Fruit fly (Drosophila melanogaster) Kc167 (cell line): Measurements from ENCODE around the gene CG46468.

Experiments
- Myc ChIP-seq: fragments of >200 bp; optimal IDR thresholded peaks from 2 replicates; lab custom pipeline; 2017; ENCODE audit warnings: missing external identifiers
- Sin3A ChIP-seq: fragments of >200 bp; optimal IDR thresholded peaks from 2 replicates; lab custom pipeline; 2018; ENCODE audit warnings: missing external identifiers
- insv ChIP-seq: fragments of >200 bp; optimal IDR thresholded peaks from 3 replicates; lab custom pipeline; 2018; ENCODE audit warnings: missing external identifiers
- psq ChIP-seq: fragments of >200 bp; optimal IDR thresholded peaks from 2 replicates; lab custom pipeline; 2017; ENCODE audit warnings: missing external identifiers

dm6 chr2L:9602103-9602502, 36.9 kb upstream of the CG46468 start:
- TF ChIP-seq psq (lab: Kevin White, UChicago), result no peak
- no peak for TF ChIP-seq Sin3A (lab: Kevin White, UChicago)
- no peak for TF ChIP-seq insv (lab: Kevin White, UChicago)
- no peak for TF ChIP-seq Myc
